Worm (Caenorhabditis elegans) whole organism, mixed stage, embryonic: ENCODE results near the gene brc-1.

Experiments used
- bed-3 ChIP-seq: fragments of 200-800 bp; sonication (Bioruptor generic); optimal IDR thresholded peaks from 3 replicates; lab custom pipeline; 2018; ENCODE audit warnings: mild to moderate bottlenecking, missing genetic modification characterization, moderate library complexity, missing compliant biosample characterization
- blmp-1 ChIP-seq: fragments of 150-350 bp; optimal IDR thresholded peaks from 2 replicates; lab custom pipeline; 2014; ENCODE audit warnings: missing biosample characterization, missing genetic modification characterization
- ceh-39 ChIP-seq: fragments of 150-350 bp; optimal IDR thresholded peaks from 2 replicates; lab custom pipeline; 2014; ENCODE audit warnings: missing biosample characterization, missing genetic modification characterization
- ceh-83 ChIP-seq: fragments of 200-800 bp; sonication (Bioruptor generic); optimal IDR thresholded peaks from 2 replicates; lab custom pipeline; 2018; ENCODE audit warnings: mild to moderate bottlenecking, missing genetic modification characterization, missing compliant biosample characterization
- cnd-1 ChIP-seq: fragments of 200-800 bp; sonication (Bioruptor generic); optimal IDR thresholded peaks from 2 replicates; lab custom pipeline; 2018; ENCODE audit warnings: mild to moderate bottlenecking, missing genetic modification characterization, missing compliant biosample characterization
- drap-1 ChIP-seq: fragments of 200-800 bp; sonication (Bioruptor generic); optimal IDR thresholded peaks from 3 replicates; lab custom pipeline; 2018; ENCODE audit warnings: mild to moderate bottlenecking, missing genetic modification characterization, missing compliant biosample characterization
- elt-1 ChIP-seq: sonication (generic microtip); optimal IDR thresholded peaks from 2 replicates; lab custom pipeline; 2017; ENCODE audit warnings: missing genetic modification characterization, mild to moderate bottlenecking, missing compliant biosample characterization, antibody characterized with exemption, moderate library complexity, borderline replicate concordance; ENCODE audit not compliant: insufficient read depth
- flh-1 ChIP-seq: fragments of 200-800 bp; sonication (Bioruptor generic); optimal IDR thresholded peaks from 2 replicates; lab custom pipeline; 2018; ENCODE audit warnings: mild to moderate bottlenecking, missing genetic modification characterization, moderate library complexity, missing compliant biosample characterization
- ham-2 ChIP-seq: fragments of 200-800 bp; sonication (Bioruptor generic); optimal IDR thresholded peaks from 2 replicates; lab custom pipeline; 2018; ENCODE audit warnings: mild to moderate bottlenecking, missing genetic modification characterization, missing compliant biosample characterization
- lin-32 ChIP-seq: fragments of 200-800 bp; sonication (Bioruptor generic); optimal IDR thresholded peaks from 2 replicates; lab custom pipeline; 2018; ENCODE audit warnings: mild to moderate bottlenecking, missing genetic modification characterization, missing compliant biosample characterization
- mab-5 ChIP-seq: fragments of 150-350 bp; optimal IDR thresholded peaks from 2 replicates; lab custom pipeline; 2014; ENCODE audit warnings: missing biosample characterization, missing genetic modification characterization
- mep-1 ChIP-seq: fragments of 150-350 bp; optimal IDR thresholded peaks from 2 replicates; lab custom pipeline; 2017; ENCODE audit warnings: missing biosample characterization, missing genetic modification reagents, missing genetic modification characterization, inconsistent platforms
- mls-2 ChIP-seq: sonication (generic microtip); optimal IDR thresholded peaks from 2 replicates; lab custom pipeline; 2016; ENCODE audit warnings: mild to moderate bottlenecking, missing genetic modification characterization, moderate library complexity, missing compliant biosample characterization
- nhr-12 ChIP-seq: fragments of 150-350 bp; optimal IDR thresholded peaks from 2 replicates; lab custom pipeline; 2014; ENCODE audit warnings: missing biosample characterization, missing genetic modification characterization
- nhr-237 ChIP-seq: fragments of 150-350 bp; optimal IDR thresholded peaks from 2 replicates; lab custom pipeline; 2014; ENCODE audit warnings: missing biosample characterization, missing genetic modification characterization
- pha-4 ChIP-seq: fragments of 150-350 bp; optimal IDR thresholded peaks from 2 replicates; lab custom pipeline; 2018; ENCODE audit warnings: missing biosample characterization, missing genetic modification reagents, missing genetic modification characterization
- sem-2 ChIP-seq: fragments of 200-800 bp; sonication (Bioruptor generic); optimal IDR thresholded peaks from 2 replicates; lab custom pipeline; 2018; ENCODE audit warnings: mild to moderate bottlenecking, missing genetic modification characterization, missing compliant biosample characterization
- snpc-4 ChIP-seq: fragments of 150-350 bp; optimal IDR thresholded peaks from 2 replicates; lab custom pipeline; 2014; ENCODE audit warnings: missing biosample characterization, missing genetic modification characterization
- sptf-1 ChIP-seq: sonication (generic microtip); optimal IDR thresholded peaks from 2 replicates; lab custom pipeline; 2017; ENCODE audit warnings: mild to moderate bottlenecking, missing genetic modification characterization, moderate library complexity, missing compliant biosample characterization

The brc-1 gene

DNA sequence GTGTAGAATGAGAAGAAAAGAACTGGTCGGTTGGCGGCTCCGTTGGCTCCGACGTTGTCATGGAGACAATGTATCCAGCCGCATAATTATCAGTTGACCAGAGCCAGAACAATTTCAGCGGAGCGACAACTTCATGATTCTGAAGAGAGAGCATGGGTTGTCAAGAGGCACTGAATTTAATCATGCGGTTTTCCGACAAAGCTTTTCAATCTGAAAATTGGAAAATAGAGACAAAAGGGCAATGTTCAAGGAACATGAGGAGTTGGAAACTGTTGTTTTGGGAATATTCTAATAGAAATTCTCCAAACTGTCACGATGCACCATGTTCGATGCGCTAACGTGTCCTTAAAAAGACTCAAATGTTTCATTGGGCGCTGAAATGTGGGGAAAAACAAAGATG is 58.3 kb downstream of the brc-1 start, which contains the start of gene xbx-5:
Gene xbx-5, minus strand, starts transcription at position 56 of the 400 bp plus-strand sequence.
- TF ChIP-seq mls-2 (tag; lab: Kevin White, UChicago) (no peak), sem-2 (GFP tag; lab: Kevin White, UChicago) (no peak), ham-2 (GFP tag; lab: Kevin White, UChicago) (no peak), ceh-83 (GFP tag; lab: Kevin White, UChicago) (no peak), lin-32 (GFP tag; lab: Kevin White, UChicago) (no peak), snpc-4 (no peak), mab-5 (tag; lab: Kevin White, UChicago) (no peak), drap-1 (GFP tag; lab: Kevin White, UChicago) (no peak), cnd-1 (tag; lab: Kevin White, UChicago) (no peak), mep-1 (no peak), bed-3 (GFP tag; lab: Kevin White, UChicago) (no peak), elt-1 (tag; lab: Kevin White, UChicago) (no peak), nhr-237 (tag; lab: Kevin White, UChicago) (no peak), pha-4 (tag; lab: Kevin White, UChicago) (no peak), ceh-39 (tag; lab: Kevin White, UChicago) (no peak), flh-1 (no peak), sptf-1 (tag; lab: Kevin White, UChicago) (no peak), nhr-12 (tag; lab: Kevin White, UChicago) (no peak)

DNA sequence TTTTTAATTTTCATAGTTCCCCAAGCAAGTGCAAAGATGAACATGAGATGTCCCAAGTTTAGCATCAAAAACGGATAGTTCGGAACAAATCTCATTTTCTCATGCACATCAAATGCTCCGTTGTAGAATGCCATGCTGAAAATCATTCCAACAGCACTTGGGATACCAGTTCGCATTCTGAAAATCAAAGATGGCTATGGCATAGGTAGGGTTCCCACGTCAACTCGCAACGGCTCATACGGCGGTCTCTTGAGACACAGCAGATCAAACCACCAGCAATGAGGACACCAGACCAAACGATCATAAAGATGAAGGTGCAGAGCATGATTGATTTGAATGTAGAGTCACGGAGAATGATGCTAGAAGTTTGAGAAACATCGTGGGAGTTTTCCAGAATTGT is 59.7 kb downstream of the brc-1 start:
- no peak for TF ChIP-seq bed-3 (GFP tag; lab: Kevin White, UChicago)
- no peak for TF ChIP-seq elt-1 (tag; lab: Kevin White, UChicago)
- TF ChIP-seq blmp-1 (tag; lab: Kevin White, UChicago): no peak
